Fruit fly (Drosophila melanogaster) whole organism, pupa: ENCODE measurements around the gene IntS6.

Experiments used
- CG10348 ChIP-seq: fragments of 200-800 bp; sonication (Bioruptor generic); IDR thresholded peaks from 2 replicates; pipeline ENCODE4 v1.3.6; 2022; ENCODE audit warnings: missing biosample characterization, missing genetic modification characterization
- CG12605 ChIP-seq: fragments of 200-800 bp; sonication (Bioruptor generic); IDR thresholded peaks from 2 replicates; pipeline ENCODE4 v1.3.6; 2022; ENCODE audit warnings: missing biosample characterization, missing genetic modification characterization
- CG13204 ChIP-seq: fragments of 200-800 bp; sonication (Bioruptor generic); optimal IDR thresholded peaks from 2 replicates; lab custom pipeline; 2018; ENCODE audit warnings: missing biosample characterization, mild to moderate bottlenecking, missing genetic modification characterization, moderate library complexity
- CG14655 ChIP-seq: fragments of 200-800 bp; sonication (Bioruptor generic); optimal IDR thresholded peaks from 3 replicates; lab custom pipeline; 2017; ENCODE audit warnings: mild to moderate bottlenecking, missing biosample characterization, missing genetic modification reagents, missing genetic modification characterization
- CG15710 ChIP-seq: fragments of 200-800 bp; sonication (Bioruptor generic); optimal IDR thresholded peaks from 2 replicates; lab custom pipeline; 2018; ENCODE audit warnings: missing biosample characterization, mild to moderate bottlenecking, missing genetic modification characterization, moderate library complexity
- CG17806 ChIP-seq: fragments of 200-800 bp; sonication (Bioruptor generic); optimal IDR thresholded peaks from 2 replicates; lab custom pipeline; 2018; ENCODE audit warnings: missing biosample characterization, mild to moderate bottlenecking, missing genetic modification characterization, moderate library complexity
- CG32121 ChIP-seq: fragments of 200-800 bp; sonication (Bioruptor generic); IDR thresholded peaks from 2 replicates; pipeline ENCODE4 v1.3.6; 2022; ENCODE audit warnings: missing biosample characterization, missing genetic modification characterization
- CG34367 ChIP-seq: fragments of 200-800 bp; sonication (Bioruptor generic); optimal IDR thresholded peaks from 2 replicates; lab custom pipeline; 2018; ENCODE audit warnings: missing biosample characterization, mild to moderate bottlenecking, missing genetic modification characterization
- CG4496 ChIP-seq: fragments of 200-800 bp; sonication (Bioruptor generic); IDR thresholded peaks from 3 replicates; pipeline ENCODE4 v1.3.6; 2022; ENCODE audit warnings: missing biosample characterization, missing genetic modification characterization
- CG8159 ChIP-seq: fragments of 200-800 bp; sonication (Bioruptor generic); optimal IDR thresholded peaks from 3 replicates; lab custom pipeline; 2018; ENCODE audit warnings: missing biosample characterization, mild to moderate bottlenecking, missing genetic modification characterization, moderate library complexity
- CG8301 ChIP-seq: fragments of 200-800 bp; sonication (Bioruptor generic); optimal IDR thresholded peaks from 2 replicates; lab custom pipeline; 2018; ENCODE audit warnings: missing biosample characterization, mild to moderate bottlenecking, missing genetic modification characterization
- CG9948 ChIP-seq: fragments of 200-800 bp; sonication (Bioruptor generic); optimal IDR thresholded peaks from 2 replicates; lab custom pipeline; 2018; ENCODE audit warnings: missing biosample characterization, mild to moderate bottlenecking, missing genetic modification characterization, moderate library complexity
- D1 ChIP-seq: fragments of 200-800 bp; sonication (Bioruptor generic); optimal IDR thresholded peaks from 2 replicates; lab custom pipeline; 2018; ENCODE audit warnings: missing biosample characterization, mild to moderate bottlenecking, missing genetic modification characterization, moderate library complexity
- EcR ChIP-seq: fragments of 200-800 bp; sonication (Bioruptor generic); optimal IDR thresholded peaks from 3 replicates; lab custom pipeline; 2019; ENCODE audit warnings: missing biosample characterization, missing genetic modification characterization, mild to moderate bottlenecking, moderate library complexity, missing genetic modification reagents
- Ets98B ChIP-seq: fragments of 200-800 bp; sonication (Bioruptor generic); IDR thresholded peaks from 2 replicates; pipeline ENCODE4 v1.3.6; 2022; ENCODE audit warnings: missing biosample characterization, missing genetic modification characterization
- Pif1A ChIP-seq: fragments of 200-800 bp; sonication (Bioruptor generic); optimal IDR thresholded peaks from 3 replicates; lab custom pipeline; 2016; ENCODE audit warnings: missing biosample characterization, missing genetic modification characterization
- Pif1B ChIP-seq: fragments of 200-800 bp; sonication (Bioruptor generic); optimal IDR thresholded peaks from 3 replicates; lab custom pipeline; 2016; ENCODE audit warnings: missing biosample characterization, missing genetic modification characterization
- Snoo ChIP-seq: fragments of 200-800 bp; sonication (Bioruptor generic); optimal IDR thresholded peaks from 3 replicates; lab custom pipeline; 2017; ENCODE audit warnings: missing biosample characterization, mild to moderate bottlenecking, missing genetic modification characterization, inconsistent platforms
- fd96Ca ChIP-seq: fragments of 200-800 bp; sonication (Bioruptor generic); IDR thresholded peaks from 3 replicates; pipeline ENCODE4 v1.3.6; 2022; ENCODE audit warnings: missing biosample characterization, missing genetic modification characterization
- gl ChIP-seq: fragments of 200-800 bp; sonication (Bioruptor generic); optimal IDR thresholded peaks from 2 replicates; lab custom pipeline; 2018; ENCODE audit warnings: missing biosample characterization, mild to moderate bottlenecking, missing genetic modification characterization
- rn ChIP-seq: fragments of 200-800 bp; sonication (Bioruptor generic); IDR thresholded peaks from 2 replicates; pipeline ENCODE4 v1.3.6; 2022; ENCODE audit warnings: missing biosample characterization, missing genetic modification characterization

The IntS6 gene

DNA sequence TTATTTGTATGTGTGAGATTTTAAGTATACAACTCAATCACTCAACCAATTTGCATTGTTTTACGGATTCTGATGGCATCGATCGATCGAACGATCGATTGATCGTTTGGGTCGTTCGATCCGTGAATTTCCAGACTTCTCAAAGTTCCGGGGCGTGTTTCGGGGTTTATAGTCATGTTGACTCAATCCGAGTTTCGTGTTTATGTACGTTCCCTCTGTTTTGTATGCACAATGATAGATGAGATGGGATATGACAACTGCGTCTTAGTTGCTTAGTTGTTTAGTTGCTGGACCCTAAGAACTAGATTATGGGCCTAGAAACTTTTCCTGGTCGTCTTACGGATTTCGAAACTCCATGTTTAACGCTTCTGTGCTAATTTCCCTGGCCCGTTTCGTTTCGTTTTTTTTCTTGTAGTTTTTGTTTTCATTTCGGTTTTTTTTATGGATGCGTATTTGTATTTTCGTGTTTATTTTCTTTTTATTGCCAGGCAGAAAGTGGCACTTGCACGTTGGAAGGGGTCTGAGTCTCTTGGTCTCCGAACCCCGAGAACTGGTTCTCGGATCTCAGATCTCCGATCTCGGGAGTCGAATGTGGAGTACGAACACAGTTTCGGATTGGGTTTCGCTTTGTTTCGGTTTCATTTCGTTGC lies 21.7 kb upstream of the IntS6 start:
- TF ChIP-seq CG17806 (tag; lab: Kevin White, UChicago) (peak; percentile 30), Pif1A (peak; percentile 21), EcR (GFP tag; lab: Kevin White, UChicago) (peak; percentile 72), CG13204 (GFP tag; lab: Kevin White, UChicago) (peak; percentile 60), D1 (tag; lab: Kevin White, UChicago) (no peak), Snoo (tag; lab: Kevin White, UChicago) (no peak), CG14655 (GFP tag; lab: Kevin White, UChicago) (no peak), CG34367 (peak; percentile 48), CG4496 (GFP tag; lab: Robert Waterston, UW) (no peak), rn (GFP tag; lab: Robert Waterston, UW) (no peak), CG10348 (GFP tag; lab: Robert Waterston, UW) (no peak), CG9948 (tag; lab: Kevin White, UChicago) (peak; percentile 5), CG8159 (tag; lab: Kevin White, UChicago) (peak; percentile 44), CG8301 (tag; lab: Kevin White, UChicago) (no peak), Pif1B (GFP tag; lab: Kevin White, UChicago) (peak; percentile 1), CG32121 (GFP tag; lab: Robert Waterston, UW) (no peak), CG15710 (tag; lab: Kevin White, UChicago) (peak; percentile 46), CG12605 (no peak), fd96Ca (GFP tag; lab: Robert Waterston, UW) (no peak), Ets98B (no peak), gl (tag; lab: Kevin White, UChicago) (peak; percentile 73)

DNA sequence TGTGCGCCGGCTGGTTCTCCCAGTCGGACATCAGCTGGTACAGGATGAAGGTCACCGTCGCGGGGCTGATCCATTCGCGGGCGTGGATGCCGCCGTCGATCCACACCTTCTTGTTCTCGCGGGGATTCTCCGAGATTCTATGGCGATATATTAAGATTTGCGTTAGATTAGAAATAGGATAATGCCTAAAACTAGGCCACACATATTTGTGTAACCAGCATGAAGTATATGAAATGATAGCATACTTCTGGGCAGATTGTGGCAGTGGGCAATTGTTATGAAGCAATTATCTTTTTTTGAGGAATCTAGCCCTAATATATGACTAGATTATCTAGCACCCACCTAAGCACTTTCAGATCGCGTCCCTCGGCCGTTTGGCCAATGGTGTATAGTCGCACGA lies 19.7 kb upstream of the IntS6 start:
- TF ChIP-seq CG10348 (GFP tag; lab: Robert Waterston, UW) (no peak), D1 (tag; lab: Kevin White, UChicago) (no peak), CG32121 (GFP tag; lab: Robert Waterston, UW) (no peak), CG4496 (GFP tag; lab: Robert Waterston, UW) (no peak), CG8301 (tag; lab: Kevin White, UChicago) (no peak), CG9948 (tag; lab: Kevin White, UChicago) (no peak), rn (GFP tag; lab: Robert Waterston, UW) (no peak), CG14655 (GFP tag; lab: Kevin White, UChicago) (no peak), Pif1B (GFP tag; lab: Kevin White, UChicago) (no peak), Ets98B (no peak), EcR (GFP tag; lab: Kevin White, UChicago) (no peak), CG15710 (tag; lab: Kevin White, UChicago) (no peak), gl (tag; lab: Kevin White, UChicago) (no peak), CG13204 (GFP tag; lab: Kevin White, UChicago) (no peak), fd96Ca (GFP tag; lab: Robert Waterston, UW) (no peak), CG8159 (tag; lab: Kevin White, UChicago) (no peak)
- TF ChIP-seq, all 21 proteins: peak for 0

DNA sequence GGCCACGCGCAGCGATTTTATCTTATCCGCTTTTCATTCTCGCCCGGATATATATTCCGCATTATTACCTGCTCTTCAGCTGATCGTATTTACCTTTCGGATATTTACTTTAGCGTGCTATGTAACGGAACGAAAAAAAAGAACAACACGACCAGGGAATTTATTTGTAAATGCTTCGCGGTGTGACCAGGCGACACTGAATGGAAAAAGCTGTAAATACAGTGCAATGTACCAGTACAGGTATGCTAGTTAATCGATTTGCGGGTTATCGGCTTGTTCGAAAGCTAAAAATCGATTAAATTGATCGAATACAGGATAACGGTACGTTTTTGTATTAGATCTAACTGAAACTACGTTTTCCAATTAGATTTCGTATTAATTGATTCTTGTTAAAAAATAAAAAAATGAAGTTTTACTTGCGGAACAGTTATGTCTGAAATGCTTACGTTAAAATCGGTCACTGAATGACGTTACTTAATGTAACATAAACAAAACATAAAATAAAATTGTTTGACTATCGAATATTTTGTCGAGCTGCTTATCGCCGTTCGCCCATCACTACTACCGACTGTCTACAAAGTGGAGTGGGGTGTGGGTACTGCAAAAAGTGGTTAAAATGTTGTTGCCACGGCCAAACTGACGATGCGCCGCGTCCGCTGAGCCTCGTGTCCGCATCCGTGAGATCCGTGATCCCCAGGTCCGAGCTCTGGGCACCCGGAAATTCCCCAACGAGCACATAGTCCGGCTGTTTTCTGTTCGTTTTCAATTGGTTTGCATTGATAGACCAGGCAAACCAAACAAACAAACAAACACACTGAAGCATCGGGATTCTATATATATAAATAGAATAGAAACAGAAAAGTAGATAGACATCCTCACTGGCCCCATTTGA lies 17.2 kb upstream of the IntS6 start, which contains the start of the genes MAPk-Ak2 and CG42699:
Gene MAPk-Ak2, minus strand, starts transcription at position 203 of the 892 bp plus-strand sequence.
Gene CG42699, plus strand, starts transcription at position 553 of the 892 bp plus-strand sequence.
- no peak for TF ChIP-seq CG4496 (GFP tag; lab: Robert Waterston, UW)
- no peak; the same call in 2 of the 3 replicates for TF ChIP-seq fd96Ca (GFP tag; lab: Robert Waterston, UW)
- peak; percentile 45 for TF ChIP-seq CG34367
- 0 out of 2 replicates have a peak, but pooled peaks have one; percentile 28 for TF ChIP-seq CG12605
- peak; percentile 42 for TF ChIP-seq EcR (GFP tag; lab: Kevin White, UChicago)
- 0 out of 2 replicates have a peak, but pooled peaks have one; percentile 9 for TF ChIP-seq CG32121 (GFP tag; lab: Robert Waterston, UW)
- TF ChIP-seq D1 (tag; lab: Kevin White, UChicago) = no peak
- no peak for TF ChIP-seq CG14655 (GFP tag; lab: Kevin White, UChicago)
- peak; percentile 77 for TF ChIP-seq Pif1A
- no peak for TF ChIP-seq rn (GFP tag; lab: Robert Waterston, UW)
- TF ChIP-seq CG9948 (tag; lab: Kevin White, UChicago) = no peak
- peak; percentile 8 for TF ChIP-seq Pif1B (GFP tag; lab: Kevin White, UChicago)
- TF ChIP-seq CG10348 (GFP tag; lab: Robert Waterston, UW) = no peak
- peak; percentile 34 for TF ChIP-seq Ets98B
- TF ChIP-seq gl (tag; lab: Kevin White, UChicago) = peak; percentile 65
- peak; percentile 31 for TF ChIP-seq CG15710 (tag; lab: Kevin White, UChicago)
- peak; percentile 29 for TF ChIP-seq CG8159 (tag; lab: Kevin White, UChicago)
- peak; percentile 17 for TF ChIP-seq Snoo (tag; lab: Kevin White, UChicago)
- TF ChIP-seq CG13204 (GFP tag; lab: Kevin White, UChicago) = peak; percentile 24
- peak; percentile 18 for TF ChIP-seq CG17806 (tag; lab: Kevin White, UChicago)
- peak; percentile 6 for TF ChIP-seq CG8301 (tag; lab: Kevin White, UChicago)
- TF ChIP-seq, all 21 proteins: peak for 14

DNA sequence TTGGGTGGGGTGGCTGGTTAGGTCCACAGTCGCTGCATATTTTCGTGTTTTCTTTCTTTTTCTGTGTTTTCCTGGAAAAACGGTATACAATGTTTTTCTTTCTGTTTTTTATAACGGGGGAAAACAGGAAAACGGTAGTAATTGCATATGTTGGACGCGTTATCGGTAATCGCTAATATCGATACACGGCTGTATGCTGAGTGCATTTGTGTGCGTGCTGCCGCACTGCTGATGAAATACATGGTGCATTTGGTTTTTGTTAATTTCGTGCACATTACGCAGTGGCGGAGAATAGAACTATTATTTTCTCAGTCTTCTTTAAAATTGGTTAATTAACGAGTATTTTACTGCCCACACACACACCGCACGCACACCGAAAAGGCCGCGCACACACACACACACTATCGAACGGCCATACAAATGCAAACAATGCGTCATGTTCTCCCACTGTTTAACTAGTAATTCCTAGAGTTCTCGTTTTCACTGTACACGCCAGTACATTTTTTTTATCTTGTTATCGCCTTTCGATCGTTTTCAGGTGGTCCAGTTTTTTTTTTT lies 16.5 kb upstream of the IntS6 start:
- 0 out of 2 replicates have a peak, but pooled peaks have one; percentile 5 for TF ChIP-seq Ets98B
- no peak for TF ChIP-seq CG8301 (tag; lab: Kevin White, UChicago)
- TF ChIP-seq CG4496 (GFP tag; lab: Robert Waterston, UW) = peak; percentile 46; the same call in 1 of the 3 replicates
- TF ChIP-seq, all 21 proteins: peak for 2
